Worm (Caenorhabditis elegans): ENCODE measurements around the gene Y42H9AR.1.

- TF ChIP-seq him-1 (tag; optimal IDR thresholded peaks at IDR 0.05) (no peak), W03F9.2 (tag; optimal IDR thresholded peaks at IDR 0.05) (no peak)
These were observed 50.5 kb downstream of the Y42H9AR.1 start, which contains the start of gene clec-51 for ce11 chrIV:8163687-8164086.
